Fruit fly (Drosophila melanogaster): Measurements from ENCODE around the gene SF2.

SF2 gene

DNA sequence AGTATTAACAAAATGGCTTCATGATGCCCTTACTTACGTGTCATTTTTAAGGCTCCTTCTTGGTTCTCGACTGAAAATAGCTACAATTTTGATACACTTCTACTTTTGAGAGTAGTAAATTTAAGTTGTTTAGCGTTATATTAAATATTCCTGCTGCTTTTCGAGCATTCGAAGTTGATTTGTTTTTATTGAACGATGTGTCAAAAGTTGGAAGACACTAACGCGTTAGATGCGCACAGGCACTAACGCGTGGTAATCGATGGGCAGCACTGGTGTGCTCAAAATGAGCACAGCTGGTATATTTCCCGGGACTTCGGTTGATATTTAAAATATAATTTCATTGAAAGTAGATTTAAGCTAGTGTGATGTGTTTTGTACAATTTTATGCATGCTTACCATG is 17.3 kb upstream of the SF2 start, which contains the start of gene CG17931 (continued):
- TF ChIP-seq Dref (GFP tag; IDR thresholded peaks at IDR 0.05) (peak; percentile 53), CG11696 (GFP tag; IDR thresholded peaks at IDR 0.05) (no peak), gsb-n (tag; optimal IDR thresholded peaks at IDR 0.05) (peak; percentile 8), hb (GFP tag; IDR thresholded peaks at IDR 0.05; ENCODE audit: partially characterized antibody) (no peak), fd64A (GFP tag; optimal IDR thresholded peaks at IDR 0.05) (no peak), CG2889 (GFP tag; IDR thresholded peaks at IDR 0.05) (no peak), bsh (GFP tag; optimal IDR thresholded peaks at IDR 0.05) (no peak), CG15696 (tag; optimal IDR thresholded peaks at IDR 0.05) (no peak), her (GFP tag; optimal IDR thresholded peaks at IDR 0.05) (peak; percentile 100), ftz-f1 (GFP tag; optimal IDR thresholded peaks at IDR 0.05) (peak; percentile 10), CG15514 (GFP tag; optimal IDR thresholded peaks at IDR 0.05) (peak; percentile 62), CG6272 (GFP tag; IDR thresholded peaks at IDR 0.05) (no peak), CG10321 (GFP tag; IDR thresholded peaks at IDR 0.05) (no peak), CG2712 (tag; optimal IDR thresholded peaks at IDR 0.05) (peak; percentile 44), trem (tag; optimal IDR thresholded peaks at IDR 0.05) (peak; percentile 60), CG9797 (GFP tag; optimal IDR thresholded peaks at IDR 0.05) (peak; percentile 90), lola (GFP tag; optimal IDR thresholded peaks at IDR 0.05) (no peak), CG17829 (tag; optimal IDR thresholded peaks at IDR 0.05) (peak; percentile 44), nmo (GFP tag; optimal IDR thresholded peaks at IDR 0.05) (peak; percentile 62), Hr39 (optimal IDR thresholded peaks at IDR 0.05) (no peak), sens (GFP tag) (peak; percentile 81), CrebB (tag; optimal IDR thresholded peaks at IDR 0.05) (peak; percentile 27), amos (GFP tag; IDR thresholded peaks at IDR 0.05; ENCODE audit: partially characterized antibody) (peak; percentile 3; the same call in 1 of the 2 replicates), CG15479 (GFP tag; optimal IDR thresholded peaks at IDR 0.05) (peak; percentile 10), Eip74EF (GFP tag; optimal IDR thresholded peaks at IDR 0.05) (no peak), Nf-YB (GFP tag; optimal IDR thresholded peaks at IDR 0.05) (no peak), CkIIα-i1 (GFP tag; IDR thresholded peaks at IDR 0.05) (no peak), CG33213 (GFP tag; optimal IDR thresholded peaks at IDR 0.05) (peak; percentile 35), CG3281 (GFP tag; optimal IDR thresholded peaks at IDR 0.05) (no peak), GATAe (GFP tag; conservative IDR thresholded peaks at IDR 0.05) (no peak), CG30020 (tag; optimal IDR thresholded peaks at IDR 0.05) (peak; percentile 50), ssp (GFP tag; IDR thresholded peaks at IDR 0.05) (no peak), danr (GFP tag; IDR thresholded peaks at IDR 0.05) (no peak), CG1529 (GFP tag; optimal IDR thresholded peaks at IDR 0.05) (no peak), CG2116 (GFP tag; optimal IDR thresholded peaks at IDR 0.05) (peak; percentile 46), sna (GFP tag; IDR thresholded peaks at IDR 0.05; ENCODE audit: partially characterized antibody) (no peak), CG1233 (GFP tag; optimal IDR thresholded peaks at IDR 0.05) (no peak), CG13287 (GFP tag; IDR thresholded peaks at IDR 0.05; ENCODE audit: partially characterized antibody) (peak; percentile 52; the same call in 1 of the 2 replicates), lilli (GFP tag; optimal IDR thresholded peaks at IDR 0.05) (peak; percentile 21), Opbp (GFP tag; IDR thresholded peaks at IDR 0.05; ENCODE audit: partially characterized antibody) (peak; percentile 56; the same call in 2 of the 3 replicates), MESR4 (GFP tag; optimal IDR thresholded peaks at IDR 0.05) (peak; percentile 97), sc (optimal IDR thresholded peaks at IDR 0.05) (no peak), sc (GFP tag; optimal IDR thresholded peaks at IDR 0.05) (no peak), Sry-δ (GFP tag; optimal IDR thresholded peaks at IDR 0.05) (peak; percentile 49), BEAF-32 (GFP tag; optimal IDR thresholded peaks at IDR 0.05) (peak; percentile 49), unpg (GFP tag; optimal IDR thresholded peaks at IDR 0.05) (no peak), CG10462 (GFP tag; optimal IDR thresholded peaks at IDR 0.05) (no peak), MBD-R2 (GFP tag; IDR thresholded peaks at IDR 0.05) (peak; percentile 83), CG17186 (GFP tag; optimal IDR thresholded peaks at IDR 0.05) (peak; percentile 92), Lpt (GFP tag; optimal IDR thresholded peaks at IDR 0.05) (no peak)
